Fruit fly (Drosophila melanogaster): ENCODE measurements around the gene CG31156.

CG31156 gene

DNA sequence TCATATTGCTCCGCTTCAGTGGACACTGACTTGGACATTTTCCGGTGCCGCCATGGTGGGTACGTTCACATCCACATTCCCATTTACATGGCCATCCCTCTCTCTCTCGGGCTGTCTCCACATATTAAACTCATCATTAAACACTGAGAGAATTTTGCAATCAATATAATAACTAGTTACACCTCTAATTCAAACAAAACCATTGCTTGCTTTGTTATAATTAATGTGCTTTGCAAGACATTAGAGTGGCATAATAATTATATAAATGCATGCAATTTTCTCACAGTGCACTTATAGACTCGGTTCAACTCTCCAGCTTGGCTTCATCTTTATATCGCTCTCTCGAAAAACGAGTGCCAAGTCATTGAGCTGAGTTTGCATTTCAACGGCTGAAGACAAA, 11.3 kb upstream of the CG31156 start (continued):
- TF ChIP-seq CG6654 (GFP tag; optimal IDR thresholded peaks at IDR 0.05) (no peak), Usf (GFP tag; optimal IDR thresholded peaks at IDR 0.05) (no peak), CG11696 (GFP tag; IDR thresholded peaks at IDR 0.05) (0 out of 2 replicates have a peak, but pooled peaks have one; percentile 33), stwl (tag; optimal IDR thresholded peaks at IDR 0.05) (no peak), toy (GFP tag; IDR thresholded peaks at IDR 0.05) (no peak), Drgx (GFP tag; IDR thresholded peaks at IDR 0.05) (peak; percentile 94), shn (GFP tag; optimal IDR thresholded peaks at IDR 0.05) (no peak), CG34376 (GFP tag; optimal IDR thresholded peaks at IDR 0.05) (no peak), CG34422 (GFP tag; IDR thresholded peaks at IDR 0.05) (peak; percentile 57; the same call in 1 of the 3 replicates), gfzf (GFP tag; optimal IDR thresholded peaks at IDR 0.05) (no peak), klu (GFP tag; IDR thresholded peaks at IDR 0.05) (no peak), CG8290 (GFP tag; optimal IDR thresholded peaks at IDR 0.05) (no peak), CG8290 (tag; optimal IDR thresholded peaks at IDR 0.05) (no peak), org-1 (GFP tag; optimal IDR thresholded peaks at IDR 0.05) (peak; percentile 10), CG7987 (GFP tag; optimal IDR thresholded peaks at IDR 0.05) (no peak), CG18619 (GFP tag; optimal IDR thresholded peaks at IDR 0.05) (no peak), yki (optimal IDR thresholded peaks at IDR 0.05) (no peak), unpg (GFP tag; optimal IDR thresholded peaks at IDR 0.05) (peak; percentile 74), CG6272 (GFP tag; IDR thresholded peaks at IDR 0.05) (peak; percentile 48; the same call in 1 of the 2 replicates), dati (GFP tag; IDR thresholded peaks at IDR 0.05) (0 out of 2 replicates have a peak, but pooled peaks have one; percentile 9), gcm (GFP tag; optimal IDR thresholded peaks at IDR 0.05) (peak; percentile 54), CG3163 (GFP tag; optimal IDR thresholded peaks at IDR 0.05) (no peak), CG15696 (tag; optimal IDR thresholded peaks at IDR 0.05) (peak; percentile 4), Ptx1 (GFP tag; IDR thresholded peaks at IDR 0.05) (peak; percentile 76), ind (GFP tag; optimal IDR thresholded peaks at IDR 0.05) (peak; percentile 72), vnd (GFP tag; IDR thresholded peaks at IDR 0.05; ENCODE audit: partially characterized antibody) (no peak), Hey (tag; optimal IDR thresholded peaks at IDR 0.05) (no peak), CG17802 (tag; optimal IDR thresholded peaks at IDR 0.05) (peak; percentile 29), row (GFP tag; IDR thresholded peaks at IDR 0.05) (peak; percentile 80), btn (GFP tag; optimal IDR thresholded peaks at IDR 0.05) (peak; percentile 39), CG3407 (GFP tag; optimal IDR thresholded peaks at IDR 0.05) (peak; percentile 47), Fer2 (tag; optimal IDR thresholded peaks at IDR 0.05) (no peak), aop (GFP tag; IDR thresholded peaks at IDR 0.05) (no peak), E2f1 (GFP tag; IDR thresholded peaks at IDR 0.05) (peak; percentile 33), CG10431 (GFP tag; optimal IDR thresholded peaks at IDR 0.05) (no peak), CG18262 (tag; optimal IDR thresholded peaks at IDR 0.05) (peak; percentile 63), CG13123 (GFP tag; optimal IDR thresholded peaks at IDR 0.05) (no peak), CG2678 (tag; optimal IDR thresholded peaks at IDR 0.05) (no peak), CG1792 (GFP tag; optimal IDR thresholded peaks at IDR 0.05) (peak; percentile 29), pita (GFP tag; optimal IDR thresholded peaks at IDR 0.05) (no peak), Nf-YB (GFP tag; optimal IDR thresholded peaks at IDR 0.05) (no peak), CG6765 (GFP tag; optimal IDR thresholded peaks at IDR 0.05) (no peak), Dll (GFP tag; IDR thresholded peaks at IDR 0.05; ENCODE audit: partially characterized antibody) (no peak), nerfin-1 (tag; optimal IDR thresholded peaks at IDR 0.05) (peak; percentile 11), mld (GFP tag; IDR thresholded peaks at IDR 0.05; ENCODE audit: partially characterized antibody) (no peak), gem (tag; optimal IDR thresholded peaks at IDR 0.05) (no peak), hb (GFP tag; IDR thresholded peaks at IDR 0.05; ENCODE audit: partially characterized antibody) (no peak), CG7839 (tag; optimal IDR thresholded peaks at IDR 0.05) (no peak), zen2 (GFP tag; IDR thresholded peaks at IDR 0.05; ENCODE audit: partially characterized antibody) (no peak), CG7357 (GFP tag; IDR thresholded peaks at IDR 0.05) (0 out of 3 replicates have a peak, but pooled peaks have one; percentile 39), bab2 (GFP tag; optimal IDR thresholded peaks at IDR 0.05) (peak; percentile 64), ERR (GFP tag; optimal IDR thresholded peaks at IDR 0.05) (peak; percentile 47)
